Worm (Caenorhabditis elegans) whole organism, young adult: Measurements from ENCODE around the gene K06B4.4.

Experiments used
- B0035.1 ChIP-seq: sonication (generic microtip); optimal IDR thresholded peaks from 2 replicates; lab custom pipeline; 2016; ENCODE audit warnings: missing genetic modification characterization, mild to moderate bottlenecking, missing compliant biosample characterization, missing genotype, missing genetic modification reagents
- D2030.7 ChIP-seq: fragments of 200-800 bp; sonication (Bioruptor generic); IDR thresholded peaks from 2 replicates; pipeline ENCODE4 v1.3.6; 2022; ENCODE audit warnings: missing genetic modification reagents, missing genetic modification characterization, missing compliant biosample characterization
- F52B5.7 ChIP-seq: sonication (generic microtip); optimal IDR thresholded peaks from 2 replicates; lab custom pipeline; 2016; ENCODE audit warnings: mild to moderate bottlenecking, missing genetic modification characterization, missing compliant biosample characterization
- K11D2.4 ChIP-seq: fragments of 200-800 bp; sonication (Bioruptor generic); IDR thresholded peaks from 2 replicates; pipeline ENCODE4 v1.3.6; 2022; ENCODE audit warnings: missing genetic modification reagents, missing genetic modification characterization, missing compliant biosample characterization
- ama-1 ChIP-seq, 3 experiments: fragments of 150-350 bp in 1 of 3; sonication (generic microtip) in 2 of 3; optimal IDR thresholded peaks; 2 replicates each; lab custom pipeline; 2014 to 2018; ENCODE audit warnings: missing biosample characterization in 2 of 3, missing genetic modification characterization in 2 of 3, missing genetic modification reagents in 2 of 3
- aptf-3 ChIP-seq: fragments of 200-800 bp; sonication (Bioruptor generic); IDR thresholded peaks from 2 replicates; pipeline ENCODE4 v1.3.6; 2022; ENCODE audit warnings: missing genetic modification characterization, missing compliant biosample characterization
- bed-1 ChIP-seq: fragments of 200-800 bp; sonication (Bioruptor generic); IDR thresholded peaks from 2 replicates; pipeline ENCODE4 v1.3.6; 2022; ENCODE audit warnings: missing genetic modification reagents, missing genetic modification characterization, missing compliant biosample characterization
- ceh-58 ChIP-seq: fragments of 200-800 bp; sonication (Bioruptor generic); IDR thresholded peaks from 2 replicates; pipeline ENCODE4 v1.3.6; 2022; ENCODE audit warnings: missing genetic modification characterization, missing compliant biosample characterization
- chd-7 ChIP-seq: sonication (generic microtip); optimal IDR thresholded peaks from 2 replicates; lab custom pipeline; 2016; ENCODE audit warnings: mild to moderate bottlenecking, missing genetic modification characterization, moderate library complexity, missing compliant biosample characterization
- dpl-1 ChIP-seq: fragments of 150-350 bp; optimal IDR thresholded peaks from 2 replicates; lab custom pipeline; 2014; ENCODE audit warnings: missing biosample characterization, missing genetic modification reagents, missing genetic modification characterization
- ekl-4 ChIP-seq: fragments of 200-800 bp; sonication (Bioruptor generic); IDR thresholded peaks from 2 replicates; pipeline ENCODE4 v1.3.6; 2022; ENCODE audit warnings: missing genetic modification reagents, missing genetic modification characterization, missing compliant biosample characterization
- gei-17 ChIP-seq: fragments of 200-800 bp; sonication (Bioruptor generic); optimal IDR thresholded peaks from 2 replicates; lab custom pipeline; 2018; ENCODE audit warnings: mild to moderate bottlenecking, missing genetic modification characterization, missing compliant biosample characterization
- hlh-26 ChIP-seq: fragments of 200-800 bp; sonication (Bioruptor generic); conservative IDR thresholded peaks from 2 replicates; pipeline ENCODE4 v1.3.6; 2022; ENCODE audit warnings: missing genetic modification reagents, missing genetic modification characterization, missing compliant biosample characterization
- hmg-20 ChIP-seq: fragments of 200-800 bp; sonication (Bioruptor generic); IDR thresholded peaks from 2 replicates; pipeline ENCODE4 v1.3.6; 2022; ENCODE audit warnings: missing genetic modification reagents, missing genetic modification characterization, missing compliant biosample characterization
- hrde-1 ChIP-seq: sonication (generic microtip); optimal IDR thresholded peaks from 2 replicates; lab custom pipeline; 2016; ENCODE audit warnings: missing genetic modification characterization, mild to moderate bottlenecking, missing compliant biosample characterization, moderate library complexity, missing genotype, missing genetic modification reagents, borderline replicate concordance
- hsf-1 ChIP-seq: fragments of 200-800 bp; sonication (Bioruptor generic); IDR thresholded peaks from 2 replicates; pipeline ENCODE4 v1.3.6; 2022; ENCODE audit warnings: missing genetic modification reagents, missing genetic modification characterization, missing compliant biosample characterization
- lag-1 ChIP-seq: fragments of 200-800 bp; sonication (Bioruptor generic); IDR thresholded peaks from 2 replicates; pipeline ENCODE4 v1.3.6; 2022; ENCODE audit warnings: missing genetic modification reagents, missing genetic modification characterization, missing compliant biosample characterization
- lir-1 ChIP-seq: fragments of 200-800 bp; sonication (Bioruptor generic); conservative IDR thresholded peaks from 2 replicates; pipeline ENCODE4 v1.3.6; 2022; ENCODE audit warnings: missing genetic modification reagents, missing genetic modification characterization, missing compliant biosample characterization
- lsy-27 ChIP-seq: sonication (generic microtip); optimal IDR thresholded peaks from 2 replicates; lab custom pipeline; 2017; ENCODE audit warnings: missing genetic modification characterization, mild to moderate bottlenecking, missing compliant biosample characterization, antibody characterized with exemption, missing genotype, borderline replicate concordance; ENCODE audit not compliant: insufficient read depth
- madf-8 ChIP-seq: fragments of 200-800 bp; sonication (Bioruptor generic); conservative IDR thresholded peaks from 2 replicates; pipeline ENCODE4 v1.3.6; 2022; ENCODE audit warnings: missing genetic modification reagents, missing genetic modification characterization, missing compliant biosample characterization
- nfya-1 ChIP-seq: sonication (generic microtip); optimal IDR thresholded peaks from 2 replicates; lab custom pipeline; 2017; ENCODE audit warnings: antibody characterized with exemption, missing compliant biosample characterization, missing genetic modification characterization, borderline replicate concordance; ENCODE audit not compliant: insufficient read depth
- nfya-2 ChIP-seq: fragments of 200-800 bp; sonication (Bioruptor generic); IDR thresholded peaks from 2 replicates; pipeline ENCODE4 v1.3.6; 2022; ENCODE audit warnings: missing genetic modification reagents, missing genetic modification characterization, missing compliant biosample characterization
- pbrm-1 ChIP-seq: fragments of 200-800 bp; sonication (Bioruptor generic); IDR thresholded peaks from 2 replicates; pipeline ENCODE4 v1.3.6; 2022; ENCODE audit warnings: missing genetic modification reagents, missing genetic modification characterization, missing compliant biosample characterization
- rpc-1 ChIP-seq, 2 experiments: fragments of 150-350 bp in 1 of 2; sonication (generic microtip) in 1 of 2; optimal IDR thresholded peaks; 2 replicates each; lab custom pipeline; 2014 to 2018; ENCODE audit warnings: missing biosample characterization in 1 of 2, missing genetic modification characterization in 1 of 2, missing genetic modification reagents in 1 of 2, missing genotype in 1 of 2
- sea-2 ChIP-seq: fragments of 200-800 bp; sonication (Bioruptor generic); IDR thresholded peaks from 2 replicates; pipeline ENCODE4 v1.3.6; 2022; ENCODE audit warnings: missing genetic modification characterization, missing compliant biosample characterization
- tbp1 ChIP-seq: fragments of 200-800 bp; sonication (Bioruptor generic); optimal IDR thresholded peaks from 2 replicates; lab custom pipeline; 2018; ENCODE audit warnings: mild to moderate bottlenecking, missing genetic modification characterization, missing compliant biosample characterization
- tlf-1 ChIP-seq: fragments of 200-800 bp; sonication (Bioruptor generic); optimal IDR thresholded peaks from 2 replicates; lab custom pipeline; 2018; ENCODE audit warnings: mild to moderate bottlenecking, missing genetic modification characterization, missing compliant biosample characterization
- xnd-1 ChIP-seq: sonication (generic microtip); optimal IDR thresholded peaks from 2 replicates; lab custom pipeline; 2016; ENCODE audit warnings: missing genotype, missing genetic modification reagents, missing genetic modification characterization, missing compliant biosample characterization
- ztf-26 ChIP-seq: sonication (generic microtip); optimal IDR thresholded peaks from 2 replicates; lab custom pipeline; 2017; ENCODE audit warnings: missing genetic modification characterization, missing compliant biosample characterization
- ztf-3 ChIP-seq: fragments of 200-800 bp; sonication (Bioruptor generic); optimal IDR thresholded peaks from 2 replicates; lab custom pipeline; 2018; ENCODE audit warnings: mild to moderate bottlenecking, missing genetic modification characterization, missing compliant biosample characterization

K06B4.4 gene

DNA sequence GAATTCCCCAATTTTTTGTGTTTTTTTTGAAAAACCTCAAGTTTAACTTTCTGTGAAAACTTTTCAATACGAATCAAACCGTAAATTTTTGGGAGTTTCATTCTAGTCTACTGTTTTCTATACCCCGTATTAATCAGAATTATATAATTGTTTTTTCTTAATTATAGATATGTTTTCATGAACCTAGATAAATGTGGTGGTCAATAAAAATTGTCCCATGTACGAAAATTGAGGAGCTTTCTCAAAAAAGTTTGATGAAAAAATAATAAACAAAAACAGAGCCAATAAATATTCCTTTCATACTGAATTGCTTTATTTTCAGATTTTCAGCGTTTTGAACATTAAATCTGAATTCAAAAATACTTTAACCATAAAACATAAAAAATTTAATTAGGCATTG is 41.4 kb downstream of the K06B4.4 start, which contains the start of gene Y6E2A.1 (continued):
- no peak for TF ChIP-seq xnd-1
- no peak for TF ChIP-seq aptf-3 (GFP tag; lab: Robert Waterston, UW)

DNA sequence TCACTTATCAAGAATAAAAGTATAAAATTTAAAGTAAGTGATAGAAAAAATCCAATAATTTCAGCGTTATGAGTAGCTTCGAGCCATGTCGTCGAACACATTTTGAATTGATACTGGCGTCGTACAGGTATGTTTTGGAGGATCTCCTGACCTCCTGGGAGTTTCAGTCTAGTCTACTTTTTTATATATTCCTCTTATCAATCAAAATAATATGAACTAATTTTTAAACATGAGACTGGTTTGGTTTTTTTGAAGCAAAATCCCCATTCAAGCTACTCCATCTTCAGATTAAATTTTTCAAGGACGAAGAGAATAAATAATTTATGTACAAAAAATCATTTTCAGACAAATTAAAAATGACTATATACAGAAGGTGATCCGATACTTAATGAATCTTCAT is 42.9 kb downstream of the K06B4.4 start, which contains the start of gene str-101:
Gene str-101 (minus strand): TSS at position 101 of the 400 bp plus-strand sequence.
- TF ChIP-seq ekl-4 (GFP tag; lab: Robert Waterston, UW) (no peak), gei-17 (GFP tag; lab: Kevin White, UChicago) (no peak), xnd-1 (no peak), lag-1 (GFP tag; lab: Robert Waterston, UW) (no peak), hsf-1 (no peak), bed-1 (GFP tag; lab: Robert Waterston, UW) (no peak), nfya-1 (no peak), ama-1 (optimal IDR thresholded peaks at IDR 0.05; lab: Kevin White, UChicago) (no peak), ama-1 (GFP tag; optimal IDR thresholded peaks at IDR 0.05; lab: Kevin White, UChicago) (no peak), dpl-1 (GFP tag; lab: Kevin White, UChicago) (no peak), hrde-1 (tag; lab: Kevin White, UChicago) (no peak), lsy-27 (tag; lab: Kevin White, UChicago) (no peak)

DNA sequence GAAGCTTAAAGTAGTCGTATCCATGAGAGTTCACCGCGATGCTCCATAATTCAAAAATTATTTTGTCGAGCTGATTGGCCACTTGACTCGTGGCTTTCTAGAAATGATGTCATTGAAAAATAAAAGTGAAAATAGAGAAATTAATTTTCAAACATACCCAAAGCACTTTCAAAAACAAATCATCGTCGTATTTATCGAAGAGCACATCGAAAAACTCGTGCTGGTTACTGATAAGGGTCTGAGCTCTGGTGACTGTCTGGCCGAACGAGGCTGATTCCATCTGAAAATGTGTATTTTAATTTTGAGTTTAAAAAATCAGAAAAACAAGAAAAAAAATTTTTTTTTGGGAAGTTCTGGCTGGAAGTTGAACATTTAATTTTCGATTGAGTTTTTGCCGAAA is 43.4 kb downstream of the K06B4.4 start:
- TF ChIP-seq ceh-58 (GFP tag; lab: Robert Waterston, UW) (no peak), tlf-1 (no peak), K11D2.4 (GFP tag; lab: Robert Waterston, UW) (no peak), lir-1 (GFP tag; lab: Robert Waterston, UW) (no peak), pbrm-1 (GFP tag; lab: Robert Waterston, UW) (no peak), madf-8 (GFP tag; lab: Robert Waterston, UW) (no peak), tbp1 (GFP tag; lab: Kevin White, UChicago) (no peak), hmg-20 (no peak)
- TF ChIP-seq, all 124 proteins: peak for 0

DNA sequence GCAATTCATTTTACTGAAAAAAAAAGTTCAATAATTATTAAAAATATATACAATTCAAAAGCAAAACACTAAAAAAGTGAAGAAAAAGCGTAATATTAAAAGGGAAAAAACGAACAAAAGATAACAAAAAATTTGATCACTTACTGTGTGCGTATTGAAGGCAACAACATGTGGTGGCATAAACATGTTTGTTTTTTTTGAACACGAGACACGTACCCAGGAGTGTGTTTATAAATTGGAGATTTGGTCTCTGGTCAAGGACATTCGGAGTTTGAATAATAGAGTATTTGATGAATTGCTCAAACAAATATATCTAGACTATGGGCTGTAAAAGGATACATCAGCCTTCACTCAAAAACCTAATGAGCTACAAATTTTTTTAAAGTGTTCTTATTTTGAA is 46.7 kb downstream of the K06B4.4 start:
- TF ChIP-seq chd-7 (tag; lab: Kevin White, UChicago) = no peak
- no peak for TF ChIP-seq F52B5.7 (tag; lab: Kevin White, UChicago)
- no peak for TF ChIP-seq hlh-26 (GFP tag; lab: Robert Waterston, UW)
- no peak for TF ChIP-seq rpc-1 (optimal IDR thresholded peaks at IDR 0.05; lab: Kevin White, UChicago)
- no peak for TF ChIP-seq rpc-1 (tag; optimal IDR thresholded peaks at IDR 0.05; lab: Kevin White, UChicago)
- TF ChIP-seq, all 124 proteins: peak for 0

DNA sequence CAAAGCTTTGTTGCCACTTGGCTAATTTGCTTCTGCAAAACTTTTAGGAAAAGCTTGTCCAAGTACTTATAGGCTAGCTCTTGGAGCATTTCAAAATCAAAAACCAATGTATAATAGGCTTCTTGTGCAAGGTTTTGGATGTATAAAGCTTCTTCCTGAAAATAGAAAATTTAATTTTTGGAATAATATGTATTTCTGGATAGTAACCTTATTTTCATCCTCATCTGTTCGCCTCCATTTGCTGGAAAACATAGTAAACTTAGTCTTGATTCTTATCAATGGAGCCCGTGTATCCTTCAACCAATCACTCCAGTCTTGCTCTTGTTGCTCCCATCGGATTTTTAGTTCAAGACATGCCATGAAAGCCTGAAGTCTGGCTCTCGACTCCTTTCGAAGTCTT is 47.7 kb downstream of the K06B4.4 start, which contains the start of gene Y6E2A.4:
Gene Y6E2A.4 (minus strand): TSS at position 101 of the 400 bp plus-strand sequence.
- TF ChIP-seq D2030.7 (GFP tag; lab: Robert Waterston, UW) (no peak), chd-7 (tag; lab: Kevin White, UChicago) (no peak), sea-2 (GFP tag; lab: Robert Waterston, UW) (no peak), ztf-3 (GFP tag; lab: Kevin White, UChicago) (no peak), nfya-2 (GFP tag; lab: Robert Waterston, UW) (no peak), gei-17 (GFP tag; lab: Kevin White, UChicago) (no peak), ztf-26 (no peak), B0035.1 (tag; lab: Kevin White, UChicago) (no peak)
